Worm (Caenorhabditis elegans): Measurements from ENCODE around the gene C03G5.14.

- TF ChIP-seq dao-5 (tag; optimal IDR thresholded peaks at IDR 0.05): no peak
- TF ChIP-seq him-1 (tag; optimal IDR thresholded peaks at IDR 0.05): no peak
These were observed 42.7 kb downstream of the C03G5.14 start for ce11 chrX:8564451-8564795.

All from whole organism, L4/young adult.